Worm (Caenorhabditis elegans) whole organism, midembryonic: ENCODE data around the gene R07C3.3.
"Not testable (repeated sequence)": the region's sequence is repeated elsewhere in the genome, so short reads cannot be mapped to it uniquely, and the experiment has no call there.

Experiments
- T22C8.4 ChIP-seq: fragments of 200-800 bp; sonication (Bioruptor generic); IDR thresholded peaks from 2 replicates; pipeline ENCODE4 v1.3.6; 2022; ENCODE audit warnings: missing genetic modification characterization, missing compliant biosample characterization
- cog-1 ChIP-seq: sonication (generic microtip); optimal IDR thresholded peaks from 2 replicates; lab custom pipeline; 2016; ENCODE audit warnings: missing genetic modification characterization, missing compliant biosample characterization
- flt-1 ChIP-seq: fragments of 200-800 bp; sonication (Bioruptor generic); IDR thresholded peaks from 2 replicates; pipeline ENCODE4 v1.3.6; 2022; ENCODE audit warnings: missing genetic modification characterization, missing compliant biosample characterization
- klf-2 ChIP-seq: fragments of 200-800 bp; sonication (Bioruptor generic); conservative IDR thresholded peaks from 2 replicates; pipeline ENCODE4 v1.3.6; 2022; ENCODE audit warnings: missing genetic modification reagents, missing genetic modification characterization, missing compliant biosample characterization
- med-1 ChIP-seq: sonication (generic microtip); optimal IDR thresholded peaks from 2 replicates; lab custom pipeline; 2017; ENCODE audit warnings: missing genetic modification characterization, mild to moderate bottlenecking, missing compliant biosample characterization, antibody characterized with exemption, missing genetic modification reagents; ENCODE audit not compliant: insufficient read depth
- ref-1 ChIP-seq: fragments of 200-800 bp; sonication (Bioruptor generic); conservative IDR thresholded peaks from 2 replicates; pipeline ENCODE4 v1.3.6; 2022; ENCODE audit warnings: missing genetic modification reagents, missing genetic modification characterization, missing compliant biosample characterization
- tab-1 ChIP-seq: fragments of 200-800 bp; sonication (Bioruptor generic); IDR thresholded peaks from 2 replicates; pipeline ENCODE4 v1.3.6; 2022; ENCODE audit warnings: missing genetic modification characterization, missing compliant biosample characterization
- ztf-23 ChIP-seq: fragments of 200-800 bp; sonication (Bioruptor generic); IDR thresholded peaks from 2 replicates; pipeline ENCODE4 v1.3.6; 2022; ENCODE audit warnings: missing genetic modification reagents, missing genetic modification characterization, missing compliant biosample characterization
- ztf-29 ChIP-seq: fragments of 200-800 bp; sonication (Bioruptor generic); IDR thresholded peaks from 2 replicates; pipeline ENCODE4 v1.3.6; 2022; ENCODE audit warnings: missing genetic modification reagents, missing genetic modification characterization, missing compliant biosample characterization

The R07C3.3 gene

ce11 chrII:948091-948490 is 9.4 kb downstream of the R07C3.3 start, which contains the start of gene fbxc-32:
fbxc-32 (minus strand) TSS chrII:948191.
- TF ChIP-seq ztf-29 (GFP tag; lab: Robert Waterston, UW) = no peak
- no peak for TF ChIP-seq ref-1 (GFP tag; lab: Robert Waterston, UW)
- no peak for TF ChIP-seq T22C8.4
- TF ChIP-seq ztf-23 = no peak
- TF ChIP-seq klf-2 (GFP tag; lab: Robert Waterston, UW) = no peak
- no peak for TF ChIP-seq flt-1 (GFP tag; lab: Robert Waterston, UW)
- no peak for TF ChIP-seq cog-1 (tag; lab: Kevin White, UChicago)
- no peak for TF ChIP-seq tab-1 (GFP tag; lab: Robert Waterston, UW)
- no peak for TF ChIP-seq med-1 (GFP tag; lab: Kevin White, UChicago)

- TF ChIP-seq tab-1 (GFP tag; lab: Robert Waterston, UW) (no peak), med-1 (GFP tag; lab: Kevin White, UChicago) (no peak), klf-2 (GFP tag; lab: Robert Waterston, UW) (no peak), ref-1 (GFP tag; lab: Robert Waterston, UW) (no peak), ztf-29 (GFP tag; lab: Robert Waterston, UW) (no peak), T22C8.4 (no peak), flt-1 (GFP tag; lab: Robert Waterston, UW) (no peak), cog-1 (tag; lab: Kevin White, UChicago) (no peak), ztf-23 (no peak)
These were observed 11.7 kb downstream of the R07C3.3 start for ce11 chrII:950374-950773.

ce11 chrII:953052-953451 is 14.4 kb downstream of the R07C3.3 start:
- TF ChIP-seq tab-1 (GFP tag; lab: Robert Waterston, UW) (no peak), ztf-29 (GFP tag; lab: Robert Waterston, UW) (0 out of 2 replicates have a peak, but pooled peaks have one; percentile 18), ztf-23 (no peak), T22C8.4 (no peak), cog-1 (tag; lab: Kevin White, UChicago) (no peak), klf-2 (GFP tag; lab: Robert Waterston, UW) (no peak), flt-1 (GFP tag; lab: Robert Waterston, UW) (peak; percentile 61; the same call in 1 of the 2 replicates), ref-1 (GFP tag; lab: Robert Waterston, UW) (no peak), med-1 (GFP tag; lab: Kevin White, UChicago) (no peak)

- not testable (repeated sequence) for TF ChIP-seq T22C8.4; ref-1 (GFP tag; lab: Robert Waterston, UW); tab-1 (GFP tag; lab: Robert Waterston, UW)
These were observed 16.0 kb downstream of the R07C3.3 start, which contains the start of gene fbxc-7 for ce11 chrII:954626-955025. fbxc-7 (plus strand) TSS chrII:954926.

ce11 chrII:958618-959017 is 20.0 kb downstream of the R07C3.3 start, which contains the start of gene sdz-4:
sdz-4 (plus strand) TSS chrII:958918.
- TF ChIP-seq ztf-29 (GFP tag; lab: Robert Waterston, UW) (no peak), ztf-23 (no peak), ref-1 (GFP tag; lab: Robert Waterston, UW) (no peak), T22C8.4 (no peak), cog-1 (tag; lab: Kevin White, UChicago) (no peak), klf-2 (GFP tag; lab: Robert Waterston, UW) (no peak), med-1 (GFP tag; lab: Kevin White, UChicago) (no peak), tab-1 (GFP tag; lab: Robert Waterston, UW) (no peak), flt-1 (GFP tag; lab: Robert Waterston, UW) (no peak)

ce11 chrII:960218-960617 is 21.6 kb downstream of the R07C3.3 start, which contains the start of the genes C32B5.18 and C32B5.7:
C32B5.18 (plus strand) TSS chrII:960518.
C32B5.7 (plus strand) TSS chrII:960528.
- TF ChIP-seq ref-1 (GFP tag; lab: Robert Waterston, UW) = no peak
- TF ChIP-seq ztf-29 (GFP tag; lab: Robert Waterston, UW) = no peak
- no peak for TF ChIP-seq klf-2 (GFP tag; lab: Robert Waterston, UW)
- TF ChIP-seq flt-1 (GFP tag; lab: Robert Waterston, UW) = no peak
- no peak for TF ChIP-seq cog-1 (tag; lab: Kevin White, UChicago)
- no peak for TF ChIP-seq ztf-23
- TF ChIP-seq T22C8.4 = no peak
- no peak for TF ChIP-seq tab-1 (GFP tag; lab: Robert Waterston, UW)
- no peak for TF ChIP-seq med-1 (GFP tag; lab: Kevin White, UChicago)

- TF ChIP-seq tab-1 (GFP tag; lab: Robert Waterston, UW) (no peak), ref-1 (GFP tag; lab: Robert Waterston, UW) (no peak), ztf-29 (GFP tag; lab: Robert Waterston, UW) (no peak)
These were observed 23.3 kb downstream of the R07C3.3 start, which contains the start of gene C32B5.13 for ce11 chrII:961961-962360. C32B5.13 (minus strand) TSS chrII:962061.

- TF ChIP-seq ref-1 (GFP tag; lab: Robert Waterston, UW); med-1 (GFP tag; lab: Kevin White, UChicago); ztf-29 (GFP tag; lab: Robert Waterston, UW): not testable (repeated sequence)
These were observed 28.3 kb downstream of the R07C3.3 start, which contains the start of gene fbxc-18 for ce11 chrII:966962-967361. fbxc-18 (minus strand) TSS chrII:967062.

ce11 chrII:968106-968505 is 29.5 kb downstream of the R07C3.3 start, which contains the start of gene C32B5.6:
C32B5.6 (plus strand) TSS chrII:968406.
- not testable (repeated sequence) for TF ChIP-seq flt-1 (GFP tag; lab: Robert Waterston, UW); ztf-29 (GFP tag; lab: Robert Waterston, UW); ztf-23

ce11 chrII:972850-973249 is 34.2 kb downstream of the R07C3.3 start, which contains the start of gene C32B5.15:
C32B5.15 (minus strand) TSS chrII:972950.
- TF ChIP-seq ztf-23 = no peak
- no peak for TF ChIP-seq ztf-29 (GFP tag; lab: Robert Waterston, UW)
- no peak for TF ChIP-seq klf-2 (GFP tag; lab: Robert Waterston, UW)
- no peak for TF ChIP-seq tab-1 (GFP tag; lab: Robert Waterston, UW)
- TF ChIP-seq med-1 (GFP tag; lab: Kevin White, UChicago) = no peak
- no peak for TF ChIP-seq T22C8.4
- no peak for TF ChIP-seq ref-1 (GFP tag; lab: Robert Waterston, UW)
- TF ChIP-seq flt-1 (GFP tag; lab: Robert Waterston, UW) = no peak
- TF ChIP-seq cog-1 (tag; lab: Kevin White, UChicago) = no peak
